Fruit fly (Drosophila melanogaster) whole organism, embryonic: Measurements from ENCODE around the gene CG2681.

Experiments
- Atf3 ChIP-seq: fragments of 200-800 bp; sonication (Bioruptor generic); optimal IDR thresholded peaks from 3 replicates; lab custom pipeline; 2016; ENCODE audit warnings: missing biosample characterization, missing genetic modification characterization
- CG10565 ChIP-seq: fragments of 200-800 bp; sonication (Bioruptor generic); optimal IDR thresholded peaks from 3 replicates; lab custom pipeline; 2016; ENCODE audit warnings: missing biosample characterization, mild to moderate bottlenecking, missing genetic modification characterization
- CG1647 ChIP-seq: fragments of 200-800 bp; sonication (Bioruptor generic); optimal IDR thresholded peaks from 3 replicates; lab custom pipeline; 2016; ENCODE audit warnings: missing biosample characterization, missing genetic modification characterization
- CG16779 ChIP-seq: fragments of 200-800 bp; sonication (Bioruptor generic); IDR thresholded peaks from 2 replicates; pipeline ENCODE4 v1.3.6; 2022; ENCODE audit warnings: missing biosample characterization, missing genetic modification characterization
- CG17829 ChIP-seq: fragments of 200-800 bp; optimal IDR thresholded peaks from 2 replicates; lab custom pipeline; 2019; ENCODE audit warnings: missing biosample characterization, mild to moderate bottlenecking, missing genetic modification characterization, moderate library complexity
- CG18476 ChIP-seq: fragments of 200-800 bp; sonication (Bioruptor generic); optimal IDR thresholded peaks from 2 replicates; lab custom pipeline; 2016; ENCODE audit warnings: missing biosample characterization, mild to moderate bottlenecking, missing genetic modification characterization
- CG2120 ChIP-seq: fragments of 200-800 bp; sonication (Bioruptor generic); optimal IDR thresholded peaks from 3 replicates; lab custom pipeline; 2016; ENCODE audit warnings: missing biosample characterization, missing genetic modification characterization
- CG2875 ChIP-seq: fragments of 200-800 bp; sonication (Bioruptor generic); optimal IDR thresholded peaks from 2 replicates; lab custom pipeline; 2017; ENCODE audit warnings: missing biosample characterization, mild to moderate bottlenecking, missing genetic modification characterization, missing genetic modification reagents
- CG30020 ChIP-seq: fragments of 200-800 bp; optimal IDR thresholded peaks from 2 replicates; lab custom pipeline; 2019; ENCODE audit warnings: missing biosample characterization, mild to moderate bottlenecking, missing genetic modification characterization, moderate library complexity
- CG30403 ChIP-seq: fragments of 200-800 bp; sonication (Bioruptor generic); optimal IDR thresholded peaks from 3 replicates; lab custom pipeline; 2016; ENCODE audit warnings: missing biosample characterization, missing genetic modification characterization
- CG3407 ChIP-seq: fragments of 200-800 bp; sonication (Bioruptor generic); optimal IDR thresholded peaks from 2 replicates; lab custom pipeline; 2018; ENCODE audit warnings: missing biosample characterization, mild to moderate bottlenecking, missing genetic modification characterization
- CG43689 ChIP-seq: fragments of 200-800 bp; sonication (Bioruptor generic); IDR thresholded peaks from 2 replicates; pipeline ENCODE4 v1.3.6; 2022; ENCODE audit warnings: missing biosample characterization, missing genetic modification characterization
- CG8290 ChIP-seq, 3 experiments: fragments of 200-800 bp; sonication (Bioruptor generic); optimal IDR thresholded peaks; 2 replicates each; lab custom pipeline; 2016 to 2019; ENCODE audit warnings: missing biosample characterization in 3 of 3, missing genetic modification characterization in 3 of 3, mild to moderate bottlenecking in 2 of 3, moderate library complexity in 1 of 3
- CG8478 ChIP-seq: fragments of >200 bp; optimal IDR thresholded peaks from 2 replicates; lab custom pipeline; 2018
- CHES-1-like ChIP-seq: fragments of 200-800 bp; sonication (Bioruptor generic); optimal IDR thresholded peaks from 2 replicates; lab custom pipeline; 2016; ENCODE audit warnings: missing biosample characterization, missing genetic modification characterization
- Doc2 ChIP-seq: fragments of 200-800 bp; sonication (Bioruptor generic); IDR thresholded peaks from 2 replicates; pipeline ENCODE4 v1.3.6; 2022; ENCODE audit warnings: missing biosample characterization, missing genetic modification characterization
- Fer3 ChIP-seq: fragments of 200-800 bp; sonication (Bioruptor generic); optimal IDR thresholded peaks from 2 replicates; lab custom pipeline; 2018; ENCODE audit warnings: missing biosample characterization, mild to moderate bottlenecking, missing genetic modification characterization, moderate library complexity
- Hr39 ChIP-seq: fragments of >200 bp; optimal IDR thresholded peaks from 2 replicates; lab custom pipeline; 2017
- MBD-R2 ChIP-seq: fragments of 200-800 bp; sonication (Bioruptor generic); IDR thresholded peaks from 2 replicates; pipeline ENCODE4 v1.3.6; 2022; ENCODE audit warnings: missing biosample characterization, missing genetic modification characterization
- Meics ChIP-seq: fragments of 200-800 bp; sonication (Bioruptor generic); optimal IDR thresholded peaks from 2 replicates; lab custom pipeline; 2017; ENCODE audit warnings: missing biosample characterization, mild to moderate bottlenecking, missing genetic modification characterization
- NC2β ChIP-seq: fragments of 200-800 bp; sonication (Bioruptor generic); optimal IDR thresholded peaks from 2 replicates; lab custom pipeline; 2016; ENCODE audit warnings: missing biosample characterization, missing genetic modification characterization
- Ptx1 ChIP-seq: fragments of 200-800 bp; sonication (Bioruptor generic); IDR thresholded peaks from 2 replicates; pipeline ENCODE4 v1.3.6; 2022; ENCODE audit warnings: missing biosample characterization, missing genetic modification characterization
- Rfx ChIP-seq: fragments of 200-800 bp; sonication (Bioruptor generic); IDR thresholded peaks from 2 replicates; pipeline ENCODE4 v1.3.6; 2022; ENCODE audit warnings: missing biosample characterization, missing genetic modification characterization
- Rx ChIP-seq: fragments of 200-800 bp; sonication (Bioruptor generic); IDR thresholded peaks from 2 replicates; pipeline ENCODE4 v1.3.6; 2022; ENCODE audit warnings: missing biosample characterization, missing genetic modification characterization
- Scr ChIP-seq: fragments of 200-800 bp; sonication (Bioruptor generic); IDR thresholded peaks from 2 replicates; pipeline ENCODE4 v1.3.6; 2022; ENCODE audit warnings: missing biosample characterization, missing genetic modification characterization; ENCODE audit not compliant: partially characterized antibody
- Sry-δ ChIP-seq: fragments of 200-800 bp; sonication (Bioruptor generic); optimal IDR thresholded peaks from 2 replicates; lab custom pipeline; 2016; ENCODE audit warnings: missing biosample characterization, missing genetic modification characterization
- Tbp ChIP-seq: fragments of >200 bp; optimal IDR thresholded peaks from 2 replicates; lab custom pipeline; 2018; ENCODE audit warnings: missing biosample characterization, missing genetic modification characterization
- az2 ChIP-seq: fragments of 200-800 bp; sonication (Bioruptor generic); optimal IDR thresholded peaks from 3 replicates; lab custom pipeline; 2016; ENCODE audit warnings: missing biosample characterization, missing genetic modification characterization
- crol ChIP-seq: fragments of 200-800 bp; sonication (Bioruptor generic); IDR thresholded peaks from 2 replicates; pipeline ENCODE4 v1.3.6; 2022; ENCODE audit warnings: missing biosample characterization, missing genetic modification characterization
- cwo ChIP-seq: fragments of 200-800 bp; sonication (Bioruptor generic); optimal IDR thresholded peaks from 3 replicates; lab custom pipeline; 2017; ENCODE audit warnings: missing biosample characterization, missing genetic modification characterization, mild to moderate bottlenecking, moderate library complexity, missing genetic modification reagents
- fd3F ChIP-seq: fragments of 200-800 bp; sonication (Bioruptor generic); optimal IDR thresholded peaks from 2 replicates; lab custom pipeline; 2018; ENCODE audit warnings: missing biosample characterization, mild to moderate bottlenecking, missing genetic modification characterization, moderate library complexity
- ftz-f1 ChIP-seq: fragments of 200-800 bp; sonication (Bioruptor generic); optimal IDR thresholded peaks from 2 replicates; lab custom pipeline; 2016; ENCODE audit warnings: missing biosample characterization, missing genetic modification characterization
- grau ChIP-seq: fragments of 200-800 bp; optimal IDR thresholded peaks from 3 replicates; lab custom pipeline; 2019; ENCODE audit warnings: missing biosample characterization, mild to moderate bottlenecking, missing genetic modification characterization, moderate library complexity
- lilli ChIP-seq: fragments of 200-800 bp; sonication (Bioruptor generic); optimal IDR thresholded peaks from 3 replicates; lab custom pipeline; 2016; ENCODE audit warnings: missing biosample characterization, missing genetic modification characterization
- lmd ChIP-seq: fragments of 200-800 bp; sonication (Bioruptor generic); IDR thresholded peaks from 2 replicates; pipeline ENCODE4 v1.3.6; 2022; ENCODE audit warnings: missing biosample characterization, missing genetic modification characterization
- maf-S ChIP-seq: fragments of 200-800 bp; sonication (Bioruptor generic); optimal IDR thresholded peaks from 2 replicates; lab custom pipeline; 2016; ENCODE audit warnings: missing biosample characterization, missing genetic modification characterization
- pita ChIP-seq: fragments of 200-800 bp; sonication (Bioruptor generic); optimal IDR thresholded peaks from 2 replicates; lab custom pipeline; 2017; ENCODE audit warnings: missing biosample characterization, mild to moderate bottlenecking, missing genetic modification characterization
- ro ChIP-seq: fragments of 200-800 bp; sonication (Bioruptor generic); IDR thresholded peaks from 2 replicates; pipeline ENCODE4 v1.3.6; 2022; ENCODE audit warnings: missing biosample characterization, missing genetic modification characterization
- run ChIP-seq: fragments of 200-800 bp; sonication (Bioruptor generic); optimal IDR thresholded peaks from 3 replicates; lab custom pipeline; 2018; ENCODE audit warnings: missing biosample characterization, mild to moderate bottlenecking, missing genetic modification characterization
- seq ChIP-seq: fragments of 200-800 bp; sonication (Bioruptor generic); IDR thresholded peaks from 2 replicates; pipeline ENCODE4 v1.3.6; 2022; ENCODE audit warnings: missing biosample characterization, missing genetic modification characterization
- sima ChIP-seq: fragments of 200-800 bp; sonication (Bioruptor generic); optimal IDR thresholded peaks from 2 replicates; lab custom pipeline; 2016; ENCODE audit warnings: missing biosample characterization, missing genetic modification characterization
- stc ChIP-seq: fragments of 200-800 bp; sonication (Bioruptor generic); IDR thresholded peaks from 2 replicates; pipeline ENCODE4 v1.3.6; 2022; ENCODE audit warnings: missing biosample characterization, missing genetic modification characterization
- stwl ChIP-seq: fragments of 200-800 bp; sonication (Bioruptor generic); optimal IDR thresholded peaks from 3 replicates; lab custom pipeline; 2018; ENCODE audit warnings: missing biosample characterization, mild to moderate bottlenecking, missing genetic modification characterization, moderate library complexity

The CG2681 gene

DNA sequence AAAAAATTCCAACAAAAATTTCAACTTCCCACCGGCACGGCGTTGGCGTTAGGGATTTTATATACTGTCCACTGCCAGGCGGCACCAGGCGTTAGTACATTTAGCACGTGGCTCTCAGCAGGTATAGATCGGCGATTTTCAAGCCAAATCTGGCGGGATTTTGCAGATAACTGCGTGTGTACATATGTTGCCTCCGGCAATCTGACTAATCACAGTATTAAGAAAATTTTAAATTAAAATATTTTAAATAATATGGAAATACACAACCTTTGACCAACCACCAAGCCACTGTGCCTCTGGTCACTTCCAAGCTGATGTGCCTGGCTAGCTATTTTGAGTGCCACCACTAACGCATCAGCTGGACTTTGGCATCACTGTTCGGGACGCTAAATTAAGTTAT lies 23.6 kb downstream of the CG2681 start, which contains the start of the genes ttm50 and CG2712 (continued):
- TF ChIP-seq ftz-f1 (GFP tag; lab: Kevin White, UChicago) (no peak), stc (GFP tag; lab: Robert Waterston, UW) (no peak), Fer3 (tag; lab: Kevin White, UChicago) (peak; percentile 44), CG2120 (peak; percentile 54), pita (GFP tag; lab: Kevin White, UChicago) (no peak), CG17829 (tag; lab: Kevin White, UChicago) (peak; percentile 61), Atf3 (GFP tag; lab: Kevin White, UChicago) (no peak), lilli (peak; percentile 57), Tbp (GFP tag; lab: Kevin White, UChicago) (peak; percentile 66), CG16779 (GFP tag; lab: Robert Waterston, UW) (no peak), Sry-δ (GFP tag; lab: Kevin White, UChicago) (peak; percentile 31), CG8290 (GFP tag; optimal IDR thresholded peaks at IDR 0.05; lab: Kevin White, UChicago) (no peak), CG8290 (tag; optimal IDR thresholded peaks at IDR 0.05; lab: Kevin White, UChicago) (peak in 1 of 2 experiments; percentile 32), NC2β (no peak), CG43689 (no peak), sima (GFP tag; lab: Kevin White, UChicago) (no peak), Scr (peak; percentile 42; the same call in 1 of the 2 replicates), Hr39 (lab: Kevin White, UChicago) (no peak), CG10565 (GFP tag; lab: Kevin White, UChicago) (no peak), grau (tag; lab: Kevin White, UChicago) (peak; percentile 74), Rx (GFP tag; lab: Robert Waterston, UW) (0 out of 2 replicates have a peak, but pooled peaks have one; percentile 20), CG18476 (GFP tag; lab: Kevin White, UChicago) (peak; percentile 35), Meics (peak; percentile 68), crol (GFP tag; lab: Robert Waterston, UW) (no peak), run (tag; lab: Kevin White, UChicago) (no peak), CG2875 (GFP tag; lab: Kevin White, UChicago) (no peak), Ptx1 (GFP tag; lab: Robert Waterston, UW) (peak; percentile 71), CG1647 (no peak), fd3F (GFP tag; lab: Kevin White, UChicago) (peak; percentile 27), CHES-1-like (GFP tag; lab: Kevin White, UChicago) (no peak), Doc2 (GFP tag; lab: Robert Waterston, UW) (0 out of 2 replicates have a peak, but pooled peaks have one; percentile 27), maf-S (GFP tag; lab: Kevin White, UChicago) (no peak), CG30020 (tag; lab: Kevin White, UChicago) (peak; percentile 52), seq (GFP tag; lab: Robert Waterston, UW) (no peak), lmd (GFP tag; lab: Robert Waterston, UW) (peak; percentile 58; the same call in 1 of the 2 replicates), cwo (peak; percentile 43), az2 (GFP tag; lab: Kevin White, UChicago) (peak; percentile 49), ro (GFP tag; lab: Robert Waterston, UW) (no peak), CG8478 (lab: Kevin White, UChicago) (no peak), stwl (tag; lab: Kevin White, UChicago) (peak; percentile 14), Rfx (GFP tag; lab: Robert Waterston, UW) (peak; percentile 71), CG30403 (peak; percentile 73), CG3407 (no peak), MBD-R2 (GFP tag; lab: Robert Waterston, UW) (peak; percentile 87)
